Fruit fly (Drosophila melanogaster) Kc167 (cell line): Measurements from ENCODE around the gene sba.

Source experiments
- Myc ChIP-seq: fragments of >200 bp; optimal IDR thresholded peaks from 2 replicates; lab custom pipeline; 2017; ENCODE audit warnings: missing external identifiers
- Sin3A ChIP-seq: fragments of >200 bp; optimal IDR thresholded peaks from 2 replicates; lab custom pipeline; 2018; ENCODE audit warnings: missing external identifiers
- h ChIP-seq: fragments of >200 bp; optimal IDR thresholded peaks from 3 replicates; lab custom pipeline; 2018; ENCODE audit warnings: missing external identifiers
- insv ChIP-seq: fragments of >200 bp; optimal IDR thresholded peaks from 3 replicates; lab custom pipeline; 2018; ENCODE audit warnings: missing external identifiers
- psq ChIP-seq: fragments of >200 bp; optimal IDR thresholded peaks from 2 replicates; lab custom pipeline; 2017; ENCODE audit warnings: missing external identifiers
- ttk ChIP-seq: sonication (Bioruptor generic); optimal IDR thresholded peaks from 2 replicates; lab custom pipeline; 2017; ENCODE audit warnings: missing external identifiers

Gene sba

DNA sequence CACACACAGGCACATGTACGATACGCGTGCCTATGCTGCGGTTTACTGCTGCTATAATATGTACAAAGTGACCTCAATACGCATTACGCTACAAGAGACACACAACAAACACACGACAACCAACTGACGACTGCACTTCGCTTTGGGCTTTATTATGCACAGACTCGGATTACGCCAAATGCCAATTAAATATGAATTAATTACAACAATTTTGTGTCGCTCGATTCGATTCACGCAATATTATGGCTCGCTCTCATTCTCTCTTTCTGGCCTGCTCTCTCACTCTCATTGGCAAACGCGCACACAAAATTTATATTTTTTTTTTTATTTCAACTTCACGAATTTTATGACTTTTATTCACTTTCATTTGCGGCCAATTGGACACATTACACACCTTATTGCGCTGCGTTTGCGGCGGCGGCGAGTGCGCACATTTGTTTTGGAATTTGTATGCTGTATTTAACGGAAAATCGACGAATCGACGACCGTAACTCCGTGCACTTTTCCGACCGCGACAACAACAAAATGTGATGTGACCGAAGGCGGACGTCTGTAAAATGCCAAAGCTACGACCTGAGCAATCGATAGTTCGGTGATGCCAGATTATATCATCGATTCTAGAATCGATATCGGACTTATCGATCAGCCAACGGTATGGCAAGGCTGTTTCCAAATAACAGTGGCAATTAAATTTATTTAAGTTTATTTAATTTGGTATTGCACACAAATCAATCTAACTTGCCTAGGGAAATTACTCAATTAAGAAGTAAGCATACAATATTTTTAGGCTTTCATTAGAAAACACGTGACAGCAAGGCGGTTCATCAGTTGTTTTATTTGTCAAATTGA, at the start of gene sba, which contains the start of gene CG31141:
sba (minus strand) TSS at position 472 of the 849 bp plus-strand sequence.
CG31141 (plus strand) TSS at position 799 of the 849 bp plus-strand sequence.
- TF ChIP-seq ttk (lab: Kevin White, UChicago) (no peak), psq (lab: Kevin White, UChicago) (no peak), Sin3A (lab: Kevin White, UChicago) (no peak)

DNA sequence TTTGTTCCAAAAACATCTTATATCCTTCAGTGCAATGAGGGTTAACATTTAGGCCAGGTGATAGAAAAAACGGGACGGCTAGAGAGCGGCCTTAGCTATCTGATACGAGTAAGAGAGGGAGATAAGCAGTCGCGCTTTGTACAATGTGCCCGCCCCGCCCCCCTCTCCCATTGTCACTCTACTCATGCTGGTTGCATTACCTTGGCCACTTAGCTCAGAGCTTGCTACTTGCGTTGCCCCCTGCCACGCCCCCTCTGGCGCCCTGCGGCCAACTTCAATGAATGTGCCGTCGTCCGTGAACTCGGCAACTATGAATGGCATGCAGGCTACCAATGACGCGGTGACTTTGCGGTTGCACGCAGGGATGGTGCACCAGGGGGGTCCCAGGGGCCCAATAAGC, 49.0 kb upstream of the sba start:
- TF ChIP-seq ttk (lab: Kevin White, UChicago) (no peak), h (no peak), Sin3A (lab: Kevin White, UChicago) (no peak), Myc (lab: Kevin White, UChicago) (no peak), psq (lab: Kevin White, UChicago) (no peak), insv (no peak)

dm6 chr3R:23971208-23971607, 48.4 kb upstream of the sba start:
- no peak for TF ChIP-seq ttk (lab: Kevin White, UChicago)
- TF ChIP-seq psq (lab: Kevin White, UChicago): no peak
- no peak for TF ChIP-seq insv
- TF ChIP-seq Myc (lab: Kevin White, UChicago): no peak
- no peak for TF ChIP-seq h
- TF ChIP-seq Sin3A (lab: Kevin White, UChicago): no peak

DNA sequence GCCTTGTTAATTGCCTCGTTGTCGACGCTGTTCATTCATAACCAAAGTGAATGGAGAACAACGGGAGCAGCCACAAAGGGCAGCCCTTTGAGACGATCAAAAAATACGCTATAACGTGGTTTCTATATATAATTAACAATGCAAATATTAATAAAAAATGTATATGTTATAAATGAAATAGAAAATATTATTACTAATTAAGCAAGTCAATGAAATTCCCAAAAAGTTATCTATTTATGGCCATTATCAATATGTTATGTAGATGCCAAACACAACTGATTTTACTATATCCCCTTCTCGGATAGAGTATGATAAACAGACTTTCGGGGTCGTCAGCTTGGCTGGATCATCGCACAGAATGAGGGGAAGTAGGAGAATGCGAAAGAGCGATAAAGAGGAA, 46.7 kb upstream of the sba start:
- TF ChIP-seq Myc (lab: Kevin White, UChicago) (no peak), psq (lab: Kevin White, UChicago) (no peak), ttk (lab: Kevin White, UChicago) (no peak), h (no peak), insv (no peak), Sin3A (lab: Kevin White, UChicago) (no peak)

- TF ChIP-seq ttk (lab: Kevin White, UChicago) (no peak), h (no peak), Sin3A (lab: Kevin White, UChicago) (no peak), Myc (lab: Kevin White, UChicago) (no peak), insv (no peak), psq (lab: Kevin White, UChicago) (no peak)
Observed at dm6 chr3R:23964913-23965718, 42.3 kb upstream of the sba start.

DNA sequence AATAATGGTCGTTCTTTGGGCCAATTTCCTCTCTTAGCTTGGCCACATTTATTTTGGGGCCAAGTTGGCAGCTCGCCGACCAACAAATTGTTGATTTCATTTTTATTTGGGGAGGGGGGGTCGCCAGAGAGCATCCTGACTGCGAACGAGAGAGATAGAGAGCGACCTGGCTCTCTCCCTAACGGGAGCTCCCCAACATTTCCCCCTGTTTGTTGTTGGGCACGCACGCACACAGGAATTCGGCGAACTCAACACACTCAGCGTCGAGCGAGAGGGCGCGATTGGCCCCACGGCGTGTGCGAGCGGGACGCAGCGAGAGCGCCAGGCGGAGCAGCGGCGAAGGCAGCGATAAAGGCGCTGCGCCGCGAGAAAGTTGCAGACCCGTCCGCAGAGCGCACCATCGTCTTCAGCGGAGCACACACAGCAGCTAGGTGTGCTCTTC, 40.0 kb upstream of the sba start, which contains the start of gene CG31140:
CG31140 (plus strand) TSS at position 400 of the 442 bp plus-strand sequence.
- no peak for TF ChIP-seq h
- no peak for TF ChIP-seq Myc (lab: Kevin White, UChicago)
- no peak for TF ChIP-seq insv
- no peak for TF ChIP-seq psq (lab: Kevin White, UChicago)

DNA sequence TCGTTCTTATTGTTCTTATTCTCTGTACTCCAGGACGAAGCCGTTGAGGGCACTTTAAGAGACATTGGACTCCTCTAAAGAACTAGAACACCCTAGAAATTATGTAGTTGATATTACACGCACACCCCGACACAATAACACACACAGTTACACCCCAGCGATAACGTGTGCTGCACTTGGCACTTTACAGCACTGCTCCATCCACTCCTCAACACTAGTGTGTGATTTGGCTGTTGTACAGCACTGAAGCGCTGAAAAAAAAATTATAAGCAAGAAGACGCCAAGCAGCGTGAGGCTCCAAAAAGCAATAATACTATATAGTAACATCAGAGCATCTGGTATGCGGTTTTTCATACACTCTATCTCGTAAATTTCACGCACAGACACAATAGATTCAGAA, 38.1 kb upstream of the sba start:
- TF ChIP-seq ttk (lab: Kevin White, UChicago): no peak
- no peak for TF ChIP-seq Sin3A (lab: Kevin White, UChicago)
- no peak for TF ChIP-seq psq (lab: Kevin White, UChicago)
- TF ChIP-seq insv: no peak
- no peak for TF ChIP-seq Myc (lab: Kevin White, UChicago)
- no peak for TF ChIP-seq h

dm6 chr3R:23958091-23958838, 35.5 kb upstream of the sba start, which contains the start of the genes GluProRS and AP-1sigma:
Gene GluProRS (minus strand): TSS chr3R:23958391.
Gene AP-1sigma (plus strand): TSS chr3R:23958651.
- TF ChIP-seq psq (lab: Kevin White, UChicago) (no peak), h (no peak), Sin3A (lab: Kevin White, UChicago) (no peak), ttk (lab: Kevin White, UChicago) (no peak), Myc (lab: Kevin White, UChicago) (no peak), insv (no peak)

DNA sequence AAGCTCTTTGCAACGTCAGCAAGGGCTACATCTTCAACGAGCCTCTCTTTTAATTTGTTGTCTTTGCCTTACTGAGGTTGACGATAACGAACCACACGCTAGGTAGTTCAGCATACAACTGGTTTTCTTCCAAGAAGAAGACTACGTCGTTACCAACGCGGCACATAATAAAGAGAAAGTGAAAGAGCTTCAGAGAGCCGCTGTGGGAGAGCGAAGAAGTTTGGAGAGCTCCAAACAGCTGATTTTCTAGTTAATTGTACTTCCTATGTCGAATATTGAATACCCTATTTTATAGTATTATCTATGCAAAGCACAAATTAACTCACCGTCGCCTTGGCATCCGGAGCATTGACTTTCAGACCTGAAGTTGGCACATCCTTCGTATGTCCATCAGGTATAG, 32.6 kb upstream of the sba start:
- TF ChIP-seq Sin3A (lab: Kevin White, UChicago): no peak
- TF ChIP-seq psq (lab: Kevin White, UChicago): no peak
- TF ChIP-seq Myc (lab: Kevin White, UChicago): no peak
- TF ChIP-seq ttk (lab: Kevin White, UChicago): no peak
- TF ChIP-seq insv: no peak
- TF ChIP-seq h: no peak

dm6 chr3R:23948466-23949413, 26.0 kb upstream of the sba start:
- no peak for TF ChIP-seq psq (lab: Kevin White, UChicago)
- no peak for TF ChIP-seq Sin3A (lab: Kevin White, UChicago)
- TF ChIP-seq ttk (lab: Kevin White, UChicago): no peak
- no peak for TF ChIP-seq Myc (lab: Kevin White, UChicago)
- no peak for TF ChIP-seq insv
- TF ChIP-seq h: no peak

dm6 chr3R:23948324-23948465, 25.4 kb upstream of the sba start, which contains the start of gene CG12268:
Gene CG12268 (minus strand): TSS chr3R:23948424.
- TF ChIP-seq h (no peak), Myc (lab: Kevin White, UChicago) (no peak), ttk (lab: Kevin White, UChicago) (no peak), insv (no peak), Sin3A (lab: Kevin White, UChicago) (no peak), psq (lab: Kevin White, UChicago) (no peak)
